Fruit fly (Drosophila melanogaster) whole organism: ENCODE measurements around the gene alpha-Man-Ia.

Experiments
- CG8478 ChIP-seq: fragments of >200 bp; optimal IDR thresholded peaks from 2 replicates; lab custom pipeline; 2018; ENCODE audit warnings: inconsistent platforms
- Dll ChIP-seq: fragments of >200 bp; optimal IDR thresholded peaks from 2 replicates; lab custom pipeline; 2017
- pan ChIP-seq: fragments of >200 bp; optimal IDR thresholded peaks from 2 replicates; lab custom pipeline; 2017
- usp ChIP-seq: fragments of >200 bp; optimal IDR thresholded peaks from 2 replicates; lab custom pipeline; 2017; ENCODE audit warnings: missing biosample characterization, missing genetic modification characterization, mixed read lengths

- TF ChIP-seq Dll (lab: Kevin White, UChicago) (no peak), usp (GFP tag; lab: Kevin White, UChicago) (no peak), pan (lab: Kevin White, UChicago) (no peak), CG8478 (lab: Kevin White, UChicago) (no peak)
Measured at dm6 chrX:10367801-10368203, 42.0 kb upstream of the alpha-Man-Ia start, which contains the start of gene CG17841.
